Worm (Caenorhabditis elegans): ENCODE results near the gene AH9.3.

The AH9.3 gene

ce11 chrX:2242568-2243185 is 18.2 kb downstream of the AH9.3 start, which contains the start of gene rpl-11.2:
rpl-11.2 (minus strand) TSS chrX:2242618.
- TF ChIP-seq mcd-1 (GFP tag; IDR thresholded peaks at IDR 0.05) (peak; percentile 78; the same call in 1 of the 2 replicates), madf-10 (tag; optimal IDR thresholded peaks at IDR 0.05) (peak; percentile 82), rpc-1 (optimal IDR thresholded peaks at IDR 0.05) (peak; percentile 27), rpc-1 (tag; optimal IDR thresholded peaks at IDR 0.05) (no peak), lin-54 (GFP tag; optimal IDR thresholded peaks at IDR 0.05) (peak; percentile 63), cebp-2 (GFP tag; IDR thresholded peaks at IDR 0.05) (no peak), ceh-27 (GFP tag; optimal IDR thresholded peaks at IDR 0.05) (peak; percentile 95), sptf-2 (GFP tag; optimal IDR thresholded peaks at IDR 0.05) (no peak), Y95B8A.8 (GFP tag; IDR thresholded peaks at IDR 0.05) (no peak), hmg-20 (GFP tag; IDR thresholded peaks at IDR 0.05) (peak; percentile 74; the same call in 1 of the 2 replicates), let-526 (GFP tag; IDR thresholded peaks at IDR 0.05) (peak; percentile 89), unc-62 (GFP tag; optimal IDR thresholded peaks at IDR 0.05) (peak; percentile 27), somi-1 (GFP tag; optimal IDR thresholded peaks at IDR 0.05) (peak; percentile 66), egrh-3 (GFP tag; IDR thresholded peaks at IDR 0.05) (no peak), ccch-3 (GFP tag; optimal IDR thresholded peaks at IDR 0.05) (no peak), Y53G8AR.9 (GFP tag; conservative IDR thresholded peaks at IDR 0.05) (no peak; the same call in 1 of the 2 replicates), ztf-22 (GFP tag; optimal IDR thresholded peaks at IDR 0.05) (peak; percentile 40), nfyb-1 (GFP tag; IDR thresholded peaks at IDR 0.05) (peak; percentile 88), egl-18 (GFP tag; IDR thresholded peaks at IDR 0.05) (peak; percentile 74; the same call in 1 of the 2 replicates), ztf-3 (GFP tag; optimal IDR thresholded peaks at IDR 0.05) (peak; percentile 16), pbrm-1 (GFP tag; IDR thresholded peaks at IDR 0.05) (peak; percentile 83), tlf-1 (GFP tag; optimal IDR thresholded peaks at IDR 0.05) (peak; percentile 79), sdz-38 (tag; optimal IDR thresholded peaks at IDR 0.05) (no peak), lsy-27 (tag; optimal IDR thresholded peaks at IDR 0.05; ENCODE audit: borderline replicate concordance, insufficient read depth) (no peak), bed-2 (GFP tag; IDR thresholded peaks at IDR 0.05) (no peak), hsf-1 (GFP tag; IDR thresholded peaks at IDR 0.05) (no peak), egl-44 (GFP tag; IDR thresholded peaks at IDR 0.05) (peak; percentile 56; the same call in 1 of the 2 replicates), atf-7 (tag; optimal IDR thresholded peaks at IDR 0.05) (peak; percentile 85), Y67H2A.10 (GFP tag; conservative IDR thresholded peaks at IDR 0.05) (0 out of 2 replicates have a peak, but pooled peaks have one; percentile 10), nhr-80 (tag; optimal IDR thresholded peaks at IDR 0.05) (peak; percentile 82), snpc-4 (GFP tag; optimal IDR thresholded peaks at IDR 0.05) (peak; percentile 15), snpc-4 (tag; optimal IDR thresholded peaks at IDR 0.05) (peak in 3 of 4 experiments; percentile 35 to 69 (median 63)), gei-17 (GFP tag; optimal IDR thresholded peaks at IDR 0.05) (peak; percentile 64), F49E8.2 (tag; optimal IDR thresholded peaks at IDR 0.05; ENCODE audit: insufficient read depth) (no peak), attf-6 (GFP tag; IDR thresholded peaks at IDR 0.05) (no peak), attf-5 (GFP tag; optimal IDR thresholded peaks at IDR 0.05) (peak; percentile 82), F37B4.10 (GFP tag; IDR thresholded peaks at IDR 0.05) (no peak), lir-1 (GFP tag; conservative IDR thresholded peaks at IDR 0.05) (peak; percentile 66; the same call in 1 of the 2 replicates), hrde-1 (tag; optimal IDR thresholded peaks at IDR 0.05; ENCODE audit: borderline replicate concordance) (no peak), F33H1.4 (GFP tag; IDR thresholded peaks at IDR 0.05) (peak; percentile 91), Y56A3A.18 (GFP tag; IDR thresholded peaks at IDR 0.05) (no peak), mes-4 (tag; optimal IDR thresholded peaks at IDR 0.05) (no peak), ztf-26 (tag; optimal IDR thresholded peaks at IDR 0.05) (peak; percentile 73), cebp-1 (GFP tag; IDR thresholded peaks at IDR 0.05) (peak; percentile 51; the same call in 1 of the 2 replicates), cebp-1 (tag; optimal IDR thresholded peaks at IDR 0.05) (no peak), ekl-4 (GFP tag; IDR thresholded peaks at IDR 0.05) (peak; percentile 78), pha-4 (tag; optimal IDR thresholded peaks at IDR 0.05) (peak; percentile 97), lin-26 (GFP tag; IDR thresholded peaks at IDR 0.05) (no peak)

Measured in whole organism, young adult.